Worm (Caenorhabditis elegans): ENCODE measurements around the gene msp-79.
"Not testable (repeated sequence)": the region's sequence is repeated elsewhere in the genome, so short reads cannot be mapped to it uniquely, and the experiment has no call there.

The msp-79 gene

DNA sequence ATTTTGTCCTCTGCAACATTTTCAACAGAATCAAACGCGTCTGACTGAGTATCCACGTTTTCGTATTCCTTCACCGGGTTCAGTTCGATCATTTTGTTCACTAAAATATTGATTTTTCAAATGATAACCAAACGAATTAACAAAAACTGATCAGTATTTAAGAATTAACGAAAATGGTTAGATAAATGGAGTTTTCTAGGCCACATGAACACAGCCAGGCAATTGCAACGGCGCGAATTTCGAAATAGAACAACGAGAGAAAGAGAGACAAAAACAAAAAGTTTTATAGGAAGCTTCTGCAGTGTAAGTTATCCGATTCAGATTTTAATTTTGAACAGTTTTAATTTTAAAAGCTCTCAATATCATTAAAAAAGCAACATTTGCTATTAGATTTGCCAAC lies 10.6 kb upstream of the msp-79 start, which contains the start of gene sna-2 (continued):
- TF ChIP-seq lin-15B (tag; optimal IDR thresholded peaks at IDR 0.05) (peak; percentile 51), efl-3 (GFP tag; optimal IDR thresholded peaks at IDR 0.05) (no peak), C04F5.9 (tag; optimal IDR thresholded peaks at IDR 0.05) (no peak), C34B4.2 (tag; optimal IDR thresholded peaks at IDR 0.05) (no peak)

DNA sequence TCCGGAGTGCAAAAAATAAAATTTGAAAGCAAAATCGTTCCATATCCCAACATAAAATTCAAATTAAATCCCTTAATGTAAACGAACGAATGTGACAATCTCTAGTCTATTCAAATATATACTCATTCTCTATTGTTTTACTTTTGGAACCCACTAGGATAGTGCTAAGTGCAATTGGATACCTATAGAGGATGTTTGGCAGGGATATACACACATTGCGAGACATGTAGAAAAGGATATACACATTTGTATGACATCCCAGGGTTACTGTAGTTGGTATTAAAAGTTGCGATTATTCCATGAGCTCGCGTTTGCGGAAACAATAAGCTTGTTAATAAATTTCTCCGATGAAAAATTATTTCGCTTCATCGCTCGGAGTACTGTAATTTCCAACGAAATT lies 6.5 kb upstream of the msp-79 start:
- TF ChIP-seq lin-35 (GFP tag; optimal IDR thresholded peaks at IDR 0.05) (no peak), nhr-20 (tag; optimal IDR thresholded peaks at IDR 0.05) (no peak), ztf-4 (tag; optimal IDR thresholded peaks at IDR 0.05) (no peak), F16B12.6 (tag; optimal IDR thresholded peaks at IDR 0.05) (no peak), nhr-19 (GFP tag; conservative IDR thresholded peaks at IDR 0.05) (no peak), ets-5 (GFP tag; IDR thresholded peaks at IDR 0.05) (no peak), ztf-11 (tag; optimal IDR thresholded peaks at IDR 0.05) (no peak), snu-23 (GFP tag; optimal IDR thresholded peaks at IDR 0.05) (no peak), mef-2 (tag; optimal IDR thresholded peaks at IDR 0.05) (no peak), nhr-90 (tag; optimal IDR thresholded peaks at IDR 0.05; ENCODE audit: poor library complexity) (no peak), ceh-8 (GFP tag; optimal IDR thresholded peaks at IDR 0.05) (no peak), pag-3 (tag; optimal IDR thresholded peaks at IDR 0.05; ENCODE audit: borderline replicate concordance, insufficient read depth) (no peak), nhr-71 (tag; optimal IDR thresholded peaks at IDR 0.05) (no peak), ceh-90 (tag; optimal IDR thresholded peaks at IDR 0.05) (no peak)

DNA sequence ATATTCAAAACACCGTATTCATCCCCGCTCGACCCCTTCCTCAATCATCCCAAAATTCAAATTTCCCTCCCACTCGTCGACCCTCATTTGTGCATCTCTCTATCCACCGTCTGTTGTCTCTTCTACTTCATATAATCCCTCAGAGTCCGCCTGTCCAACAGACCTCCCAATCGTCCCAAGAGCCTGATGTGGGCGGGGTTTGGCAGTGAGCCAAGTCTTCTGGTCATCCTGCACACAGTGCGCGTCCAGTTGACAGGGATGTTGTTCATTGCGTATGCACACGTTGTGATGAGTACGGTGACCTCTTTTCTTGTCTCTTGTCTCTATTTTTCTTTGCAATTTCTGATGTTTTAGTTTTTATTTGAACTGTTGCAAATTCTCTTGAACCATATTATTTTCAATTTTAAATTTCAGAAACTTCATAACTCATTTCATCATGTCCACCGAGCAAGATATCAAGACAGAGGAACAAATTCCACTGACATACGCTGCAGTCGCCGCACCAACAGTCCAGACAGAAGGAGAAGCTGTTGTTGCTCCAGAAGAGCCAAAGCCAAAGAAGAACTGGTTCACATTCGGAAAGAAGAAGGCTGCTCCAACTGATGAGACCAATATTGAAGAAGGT lies 5.3 kb upstream of the msp-79 start, which contains the start of gene cav-1:
Gene cav-1, plus strand, starts transcription at position 415 of the 625 bp plus-strand sequence.
- peak in 1 of 2 experiments; percentile 55 for TF ChIP-seq ztf-11 (tag; optimal IDR thresholded peaks at IDR 0.05)
- no peak for TF ChIP-seq ceh-82 (tag; optimal IDR thresholded peaks at IDR 0.05)
- no peak for TF ChIP-seq unc-130 (tag; optimal IDR thresholded peaks at IDR 0.05)
- no peak for TF ChIP-seq lin-13 (GFP tag; optimal IDR thresholded peaks at IDR 0.05)
- TF ChIP-seq unc-62 (GFP tag; optimal IDR thresholded peaks at IDR 0.05) = no peak
- TF ChIP-seq elt-3 (tag; optimal IDR thresholded peaks at IDR 0.05) = no peak

DNA sequence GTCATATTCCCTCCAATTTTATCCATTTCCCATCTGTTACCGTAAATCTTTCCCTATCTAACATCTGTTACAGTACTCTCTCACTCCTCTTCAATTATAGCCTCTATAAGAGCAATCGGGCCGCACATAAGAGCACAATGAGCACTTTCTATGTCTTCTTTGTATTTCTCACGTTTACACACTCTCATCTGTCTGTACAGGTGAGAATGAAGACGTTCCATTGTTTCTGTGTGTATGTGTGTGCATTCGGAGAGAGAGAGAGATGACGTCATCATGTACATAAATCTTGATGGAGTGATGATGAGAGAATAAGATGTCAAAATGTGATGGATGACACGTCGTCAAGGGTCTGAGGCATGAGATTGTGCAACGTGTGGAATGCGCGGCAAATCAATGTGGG lies 3.8 kb upstream of the msp-79 start:
- TF ChIP-seq nhr-19 (GFP tag; conservative IDR thresholded peaks at IDR 0.05) = no peak
- peak; percentile 5 for TF ChIP-seq unc-86 (tag; optimal IDR thresholded peaks at IDR 0.05)
- peak in 1 of 2 experiments; percentile 67 for TF ChIP-seq ztf-11 (tag; optimal IDR thresholded peaks at IDR 0.05)

DNA sequence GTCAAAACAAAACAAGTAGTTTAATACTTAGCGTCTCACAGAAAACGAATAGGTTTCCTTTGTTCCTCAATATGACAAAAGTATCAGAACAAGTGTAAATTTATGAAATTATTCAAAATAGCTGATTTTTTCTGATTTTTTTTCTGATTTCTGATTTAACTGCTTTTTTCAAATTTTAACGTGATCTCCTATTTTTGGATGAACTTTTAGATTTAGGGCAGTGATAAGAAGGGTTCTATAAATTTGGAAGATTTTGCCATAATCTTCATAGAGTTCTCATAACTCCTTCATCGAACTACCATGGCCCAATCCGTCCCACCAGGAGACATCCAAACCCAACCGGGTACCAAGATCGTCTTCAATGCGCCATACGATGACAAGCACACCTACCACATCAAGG lies 2.8 kb upstream of the msp-79 start, which contains the start of gene msp-78:
Gene msp-78, plus strand, starts transcription at position 301 of the 400 bp plus-strand sequence.
- TF ChIP-seq nhr-19 (GFP tag; conservative IDR thresholded peaks at IDR 0.05); dsc-1 (tag; optimal IDR thresholded peaks at IDR 0.05); lin-39 (tag; optimal IDR thresholded peaks at IDR 0.05): not testable (repeated sequence)

DNA sequence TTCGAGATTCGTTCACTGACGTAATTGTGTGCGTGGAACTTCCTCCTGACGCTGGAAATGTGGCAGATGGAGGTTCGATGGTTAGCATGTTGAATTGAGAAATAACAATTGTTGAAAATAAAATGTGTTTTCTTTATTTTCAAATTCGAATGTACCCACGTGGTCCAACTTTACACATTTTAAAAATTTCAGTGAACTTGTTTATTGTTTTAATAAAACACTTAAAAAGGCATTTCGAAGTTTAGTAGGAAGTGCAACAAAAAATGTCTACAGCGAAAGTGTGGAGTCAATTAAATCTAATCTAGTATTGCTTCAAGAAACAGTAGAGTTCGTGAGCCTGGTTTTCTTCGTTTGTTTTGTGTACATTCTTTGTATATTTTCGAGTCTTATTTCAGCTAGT lies 704 bp downstream of the msp-79 start, which contains the start of gene ssp-36:
Gene ssp-36, minus strand, starts transcription at position 101 of the 400 bp plus-strand sequence.
- TF ChIP-seq nhr-19 (GFP tag; conservative IDR thresholded peaks at IDR 0.05) (no peak), lin-35 (GFP tag; optimal IDR thresholded peaks at IDR 0.05) (no peak)

DNA sequence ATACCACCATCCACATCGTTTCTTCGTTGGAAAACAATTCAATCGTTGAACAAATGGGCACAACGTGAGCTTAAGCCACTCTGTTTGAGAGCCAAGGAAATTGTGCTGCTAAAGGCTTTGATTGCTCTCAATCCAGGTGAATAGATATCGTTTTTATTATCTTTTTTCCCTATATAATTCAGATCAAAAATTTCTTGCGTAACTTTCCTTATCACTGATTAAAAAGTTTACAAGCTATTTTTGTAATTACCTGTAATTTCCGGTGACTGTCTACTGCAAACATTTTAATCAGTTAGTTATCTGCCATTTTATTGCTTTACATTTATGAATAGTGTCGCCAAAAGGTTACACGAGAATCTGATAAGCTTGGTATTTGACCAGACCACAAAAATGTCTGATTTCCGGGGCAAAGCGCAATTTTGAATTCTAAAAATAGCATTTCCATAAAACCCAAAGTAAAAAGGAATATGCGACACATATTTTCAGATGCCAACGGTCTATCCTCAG lies 4.2 kb downstream of the msp-79 start:
- no peak for TF ChIP-seq efl-1 (optimal IDR thresholded peaks at IDR 0.05)
- peak in 1 of 2 experiments; percentile 90 for TF ChIP-seq efl-1 (GFP tag; optimal IDR thresholded peaks at IDR 0.05 in 1 of 2)
- TF ChIP-seq nhr-90 (tag; optimal IDR thresholded peaks at IDR 0.05; ENCODE audit: poor library complexity) = no peak
- TF ChIP-seq irx-1 (tag; optimal IDR thresholded peaks at IDR 0.05) = no peak
- TF ChIP-seq elt-2 (tag; optimal IDR thresholded peaks at IDR 0.05) = peak; percentile 81
- no peak for TF ChIP-seq mef-2 (tag; optimal IDR thresholded peaks at IDR 0.05)
- TF ChIP-seq tlp-1 (tag; optimal IDR thresholded peaks at IDR 0.05) = peak; percentile 87

Measured in whole organism, L1 larva.